Worm (Caenorhabditis elegans): ENCODE data around the gene F33G12.6.

ce11 chrII:5083341-5083740 is 33.6 kb downstream of the F33G12.6 start, which contains the start of gene C04G6.4:
- no peak for TF ChIP-seq efl-1 (GFP tag; optimal IDR thresholded peaks at IDR 0.05)
- no peak for TF ChIP-seq unc-62 (GFP tag; optimal IDR thresholded peaks at IDR 0.05)
- no peak for TF ChIP-seq F37B4.10 (GFP tag; IDR thresholded peaks at IDR 0.05)
- no peak for TF ChIP-seq K11D2.4 (GFP tag; IDR thresholded peaks at IDR 0.05)
- no peak for TF ChIP-seq athp-1 (tag; optimal IDR thresholded peaks at IDR 0.05)
- TF ChIP-seq dox-1 (GFP tag; IDR thresholded peaks at IDR 0.05) = no peak
- TF ChIP-seq F39B2.1 (GFP tag; IDR thresholded peaks at IDR 0.05) = no peak
- TF ChIP-seq ceh-40 (GFP tag; IDR thresholded peaks at IDR 0.05) = no peak
- TF ChIP-seq nfya-2 (GFP tag; IDR thresholded peaks at IDR 0.05) = no peak
- TF ChIP-seq lin-54 (GFP tag; optimal IDR thresholded peaks at IDR 0.05) = no peak
- no peak for TF ChIP-seq nfyb-1 (GFP tag; IDR thresholded peaks at IDR 0.05)
- TF ChIP-seq dpl-1 (GFP tag; optimal IDR thresholded peaks at IDR 0.05) = no peak
- TF ChIP-seq pha-4 (tag; optimal IDR thresholded peaks at IDR 0.05) = no peak

Data from whole organism, young adult.